Fruit fly (Drosophila melanogaster): ENCODE data around the gene Cyp9f3.

The Cyp9f3 gene

dm6 chr3R:12406235-12407196 lies 7.8 kb upstream of the Cyp9f3 start, which contains the start of gene CG5167 (continued):
- TF ChIP-seq Awh (GFP tag; IDR thresholded peaks at IDR 0.05) (no peak), Bteb2 (GFP tag; optimal IDR thresholded peaks at IDR 0.05) (no peak), CG12391 (tag; optimal IDR thresholded peaks at IDR 0.05) (peak; percentile 72), CG16813 (GFP tag; IDR thresholded peaks at IDR 0.05; ENCODE audit: partially characterized antibody) (0 out of 3 replicates have a peak, but pooled peaks have one; percentile 8), twi (tag; optimal IDR thresholded peaks at IDR 0.05) (no peak), Chrac-16 (GFP tag; optimal IDR thresholded peaks at IDR 0.05) (peak; percentile 35), unpg (GFP tag; optimal IDR thresholded peaks at IDR 0.05) (peak; percentile 70), D19A (tag; optimal IDR thresholded peaks at IDR 0.05) (peak; percentile 51), gcm (GFP tag; optimal IDR thresholded peaks at IDR 0.05) (peak; percentile 19), sob (GFP tag; IDR thresholded peaks at IDR 0.05) (no peak), br (optimal IDR thresholded peaks at IDR 0.05) (no peak), eyg (GFP tag; optimal IDR thresholded peaks at IDR 0.05) (no peak), vnd (GFP tag; IDR thresholded peaks at IDR 0.05; ENCODE audit: partially characterized antibody) (no peak), lola (GFP tag; optimal IDR thresholded peaks at IDR 0.05) (peak in 1 of 3 experiments; percentile 49), Xbp1 (GFP tag; optimal IDR thresholded peaks at IDR 0.05) (peak; percentile 28), CG10274 (GFP tag; optimal IDR thresholded peaks at IDR 0.05) (no peak), CG17912 (GFP tag; optimal IDR thresholded peaks at IDR 0.05) (no peak), pita (GFP tag; optimal IDR thresholded peaks at IDR 0.05) (no peak), sc (optimal IDR thresholded peaks at IDR 0.05) (no peak), sc (GFP tag; optimal IDR thresholded peaks at IDR 0.05) (no peak), cad (GFP tag; optimal IDR thresholded peaks at IDR 0.05) (no peak), HLH4C (GFP tag; IDR thresholded peaks at IDR 0.05; ENCODE audit: partially characterized antibody) (peak; percentile 39; the same call in 2 of the 3 replicates), CG6175 (GFP tag; IDR thresholded peaks at IDR 0.05) (no peak), phol (tag; optimal IDR thresholded peaks at IDR 0.05) (peak; percentile 48), H2.0 (GFP tag; IDR thresholded peaks at IDR 0.05) (no peak), CTCF (GFP tag; optimal IDR thresholded peaks at IDR 0.05) (no peak), CG7556 (GFP tag; optimal IDR thresholded peaks at IDR 0.05) (peak; percentile 19), tgo (GFP tag; IDR thresholded peaks at IDR 0.05) (no peak), gsb-n (tag; optimal IDR thresholded peaks at IDR 0.05) (peak; percentile 7), sisA (GFP tag; IDR thresholded peaks at IDR 0.05) (no peak), Dad (GFP tag; optimal IDR thresholded peaks at IDR 0.05) (no peak), Ada2b (GFP tag; IDR thresholded peaks at IDR 0.05) (no peak), yki (optimal IDR thresholded peaks at IDR 0.05) (no peak), D (optimal IDR thresholded peaks at IDR 0.05) (no peak), D (GFP tag; optimal IDR thresholded peaks at IDR 0.05) (no peak), CG33557 (GFP tag; optimal IDR thresholded peaks at IDR 0.05) (peak; percentile 19), gro (GFP tag; optimal IDR thresholded peaks at IDR 0.05) (no peak), CG11456 (GFP tag; IDR thresholded peaks at IDR 0.05) (no peak), CG17361 (GFP tag; IDR thresholded peaks at IDR 0.05) (peak; percentile 38; the same call in 1 of the 3 replicates), Drgx (GFP tag; IDR thresholded peaks at IDR 0.05) (peak; percentile 54; the same call in 1 of the 2 replicates), CG6765 (GFP tag; optimal IDR thresholded peaks at IDR 0.05) (peak; percentile 44), CG15696 (tag; optimal IDR thresholded peaks at IDR 0.05) (peak; percentile 39), Sox102F (GFP tag; optimal IDR thresholded peaks at IDR 0.05) (peak; percentile 38), Max (GFP tag; optimal IDR thresholded peaks at IDR 0.05) (peak; percentile 43), tap (tag; optimal IDR thresholded peaks at IDR 0.05) (peak; percentile 60), Lhr (GFP tag; optimal IDR thresholded peaks at IDR 0.05) (no peak), zf30C (GFP tag; optimal IDR thresholded peaks at IDR 0.05) (no peak), Mad (GFP tag; optimal IDR thresholded peaks at IDR 0.05) (no peak), gt (GFP tag; IDR thresholded peaks at IDR 0.05) (no peak), klu (GFP tag; IDR thresholded peaks at IDR 0.05) (no peak)

All from whole organism, embryonic.